Worm (Caenorhabditis elegans) whole organism, L3 larva: ENCODE results near the gene doxa-1.

Source experiments
- ZK546.5 ChIP-seq: sonication (generic microtip); optimal IDR thresholded peaks from 2 replicates; lab custom pipeline; 2017; ENCODE audit warnings: missing biosample characterization, missing genetic modification characterization
- elt-1 ChIP-seq: fragments of 150-350 bp; optimal IDR thresholded peaks from 2 replicates; lab custom pipeline; 2014; ENCODE audit warnings: missing biosample characterization, missing genetic modification characterization
- elt-3 ChIP-seq, 3 experiments: fragments of 150-350 bp in 1 of 3; sonication (generic microtip) in 2 of 3; optimal IDR thresholded peaks; 2 replicates in 2 of 3; 4 replicates in 1 of 3; lab custom pipeline; 2014 to 2017; ENCODE audit warnings: missing biosample characterization in 3 of 3, missing genetic modification characterization in 3 of 3
- snpc-4 ChIP-seq: fragments of 150-350 bp; optimal IDR thresholded peaks from 2 replicates; lab custom pipeline; 2014; ENCODE audit warnings: missing biosample characterization, missing genetic modification characterization

DNA sequence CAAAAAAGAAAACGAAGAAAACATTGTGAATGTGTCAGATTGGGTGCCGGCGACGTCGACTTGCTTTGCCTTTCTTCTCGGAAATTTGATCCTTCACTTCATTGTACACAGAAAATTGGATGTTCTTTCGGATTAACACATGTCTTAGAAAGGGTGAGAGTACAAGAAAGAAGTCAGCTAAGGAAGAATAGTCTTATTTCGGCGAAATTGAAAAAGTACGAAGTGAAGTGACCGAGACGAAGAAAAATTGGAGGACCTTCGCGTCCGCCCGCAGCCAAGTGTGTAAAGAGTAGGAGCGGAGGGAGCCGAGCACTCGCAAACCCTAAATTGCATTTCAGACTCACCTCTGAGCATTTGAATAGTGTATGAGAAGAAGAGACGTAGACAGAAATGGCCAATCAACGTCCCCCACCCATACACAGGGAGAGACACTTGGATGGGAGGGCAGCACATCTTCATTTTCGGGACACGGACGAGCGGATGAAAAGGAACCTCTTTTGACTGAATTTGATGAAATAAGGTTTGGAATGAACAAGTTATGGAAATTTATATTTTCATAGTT lies 7.8 kb downstream of the doxa-1 start, which contains the start of gene glr-1:
- TF ChIP-seq snpc-4 (no peak), ZK546.5 (tag; lab: Kevin White, UChicago) (no peak), elt-1 (tag; lab: Kevin White, UChicago) (no peak), elt-3 (tag; optimal IDR thresholded peaks at IDR 0.05; lab: Kevin White, UChicago) (no peak)
